Worm (Caenorhabditis elegans) whole organism, L2 larva: Measurements from ENCODE around the gene gbb-2.

ENCODE experiments used
- alr-1 ChIP-seq: fragments of 150-350 bp; optimal IDR thresholded peaks from 2 replicates; lab custom pipeline; 2014; ENCODE audit warnings: missing biosample characterization, missing genetic modification characterization
- blmp-1 ChIP-seq: sonication (generic microtip); optimal IDR thresholded peaks from 2 replicates; lab custom pipeline; 2017; ENCODE audit warnings: missing genetic modification characterization, mild to moderate bottlenecking, missing compliant biosample characterization, antibody characterized with exemption, moderate library complexity; ENCODE audit not compliant: insufficient read depth
- egl-27 ChIP-seq: sonication (generic microtip); optimal IDR thresholded peaks from 3 replicates; lab custom pipeline; 2017; ENCODE audit warnings: missing biosample characterization, missing genetic modification reagents, missing genetic modification characterization
- fos-1 ChIP-seq: fragments of 150-350 bp; optimal IDR thresholded peaks from 2 replicates; lab custom pipeline; 2014; ENCODE audit warnings: missing biosample characterization, missing genetic modification characterization
- lin-39 ChIP-seq: fragments of 150-350 bp; optimal IDR thresholded peaks from 2 replicates; lab custom pipeline; 2014; ENCODE audit warnings: missing biosample characterization, missing genetic modification reagents, missing genetic modification characterization
- lsy-2 ChIP-seq, 2 experiments: fragments of 150-350 bp in 1 of 2; sonication (generic microtip) in 1 of 2; optimal IDR thresholded peaks; 2 replicates each; lab custom pipeline; 2014 to 2017; ENCODE audit warnings: missing biosample characterization in 2 of 2, missing genetic modification characterization in 2 of 2
- mab-5 ChIP-seq: fragments of 150-350 bp; optimal IDR thresholded peaks from 2 replicates; lab custom pipeline; 2014; ENCODE audit warnings: missing biosample characterization, missing genetic modification characterization
- skn-1 ChIP-seq: sonication (generic microtip); optimal IDR thresholded peaks from 2 replicates; lab custom pipeline; 2017; ENCODE audit warnings: missing biosample characterization, missing genetic modification characterization
- unc-62 ChIP-seq: fragments of 150-350 bp; optimal IDR thresholded peaks from 2 replicates; lab custom pipeline; 2014; ENCODE audit warnings: missing biosample characterization, missing genetic modification reagents, missing genetic modification characterization
- ztf-11 ChIP-seq: sonication (generic microtip); optimal IDR thresholded peaks from 2 replicates; lab custom pipeline; 2017; ENCODE audit warnings: missing biosample characterization, missing genetic modification characterization

- TF ChIP-seq unc-62 (GFP tag; lab: Kevin White, UChicago) = no peak
- TF ChIP-seq fos-1 (tag; lab: Kevin White, UChicago) = peak; percentile 45
- no peak for TF ChIP-seq ztf-11 (tag; lab: Kevin White, UChicago)
- no peak for TF ChIP-seq alr-1 (tag; lab: Kevin White, UChicago)
- TF ChIP-seq egl-27 (tag; lab: Kevin White, UChicago) = no peak
- TF ChIP-seq lsy-2 (tag; optimal IDR thresholded peaks at IDR 0.05; lab: Kevin White, UChicago) = no peak
- no peak for TF ChIP-seq blmp-1 (tag; lab: Kevin White, UChicago)
- no peak for TF ChIP-seq mab-5 (tag; lab: Kevin White, UChicago)
- no peak for TF ChIP-seq lin-39 (tag; lab: Kevin White, UChicago)
- TF ChIP-seq skn-1 = no peak
These were observed 37.7 kb upstream of the gbb-2 start for ce11 chrIV:4544215-4544614.
